Fruit fly (Drosophila melanogaster): Measurements from ENCODE around the gene CG15262.

CG15262 gene

DNA sequence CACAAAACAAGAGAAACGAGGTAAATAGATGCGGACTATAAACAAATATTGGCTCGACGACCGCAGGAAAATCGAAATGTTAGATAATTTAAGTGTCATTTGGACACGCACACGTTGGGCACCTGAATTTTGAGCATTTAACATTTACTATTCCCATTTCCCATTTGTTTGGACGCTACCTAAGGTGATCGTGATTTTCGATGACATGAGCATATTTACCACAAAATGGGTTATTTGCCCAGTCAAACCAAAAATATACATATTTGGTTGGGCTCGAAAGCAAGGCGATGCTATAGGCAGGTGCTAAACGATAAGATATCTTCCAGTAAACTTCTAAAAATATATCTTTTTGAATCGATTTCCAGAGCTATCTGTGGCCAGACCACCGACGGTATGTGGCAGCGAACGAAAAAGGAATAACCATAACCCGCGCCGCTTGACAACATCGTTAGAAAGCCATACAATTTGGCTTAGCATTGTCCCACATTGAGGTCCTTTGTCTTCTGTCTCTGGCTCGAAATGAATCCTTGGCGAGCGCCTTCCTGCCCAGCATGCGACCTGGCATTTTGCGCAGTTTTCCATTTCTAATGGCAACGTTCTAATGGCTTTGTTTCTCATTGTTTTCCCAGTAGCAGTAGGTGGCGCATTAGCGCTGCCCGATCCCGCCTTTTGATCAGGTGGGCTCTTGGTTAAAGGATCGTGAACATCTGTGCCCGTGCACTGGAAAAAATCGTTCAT lies 26.7 kb downstream of the CG15262 start:
- no peak for TF ChIP-seq CG7101 (tag; optimal IDR thresholded peaks at IDR 0.05)
- no peak for TF ChIP-seq kay (GFP tag; ENCODE audit: borderline replicate concordance)
- no peak for TF ChIP-seq bab1 (GFP tag; optimal IDR thresholded peaks at IDR 0.05)
- no peak for TF ChIP-seq cnc (optimal IDR thresholded peaks at IDR 0.05)
- no peak for TF ChIP-seq Clk (GFP tag; optimal IDR thresholded peaks at IDR 0.05)
- TF ChIP-seq CG7045 (GFP tag; optimal IDR thresholded peaks at IDR 0.05), result no peak
- TF ChIP-seq Hr96 (GFP tag; optimal IDR thresholded peaks at IDR 0.05), result no peak
- TF ChIP-seq CG12768 (GFP tag; optimal IDR thresholded peaks at IDR 0.05), result no peak
- TF ChIP-seq CG11617 (GFP tag; optimal IDR thresholded peaks at IDR 0.05), result no peak
- no peak for TF ChIP-seq ovo (GFP tag; optimal IDR thresholded peaks at IDR 0.05)
- TF ChIP-seq tj (GFP tag; optimal IDR thresholded peaks at IDR 0.05), result no peak
- TF ChIP-seq cic (GFP tag; optimal IDR thresholded peaks at IDR 0.05), result no peak
- TF ChIP-seq pad (GFP tag; optimal IDR thresholded peaks at IDR 0.05), result no peak
- no peak for TF ChIP-seq CG33017 (tag; optimal IDR thresholded peaks at IDR 0.05)

DNA sequence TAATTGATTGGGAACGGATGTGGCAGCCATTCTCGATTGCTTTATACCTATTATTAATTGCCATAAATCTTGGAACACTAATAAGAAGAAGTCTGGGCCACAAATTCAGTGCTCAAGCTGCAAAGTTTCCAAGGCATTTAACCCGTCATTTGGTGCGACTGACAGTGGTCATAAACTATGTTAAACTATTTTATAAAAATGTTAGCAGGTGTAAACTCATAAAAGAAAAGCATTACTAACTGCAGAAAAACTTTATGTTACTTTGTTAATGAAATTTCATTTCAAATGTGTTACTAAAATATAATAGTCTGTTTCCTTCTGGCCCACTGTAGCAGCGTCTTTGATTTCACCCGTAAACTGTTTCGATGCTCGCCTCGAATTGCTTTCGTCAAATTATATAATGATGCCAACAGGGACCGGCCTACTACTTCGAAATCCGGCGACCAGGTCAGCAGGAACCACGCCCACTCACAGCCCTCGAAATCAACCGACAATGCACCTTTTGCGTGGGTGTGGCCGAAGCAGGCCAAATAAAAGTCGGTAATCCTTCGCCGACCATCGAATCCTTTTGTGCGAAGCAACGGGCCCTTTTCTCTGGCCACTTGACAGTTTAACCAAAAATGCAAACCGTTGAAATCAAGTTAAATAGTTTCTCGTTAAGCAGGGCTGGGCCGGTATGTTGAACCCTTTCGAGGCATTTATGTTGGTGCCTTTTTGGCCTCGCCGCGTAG lies 28.1 kb downstream of the CG15262 start:
- TF ChIP-seq CG7045 (GFP tag; optimal IDR thresholded peaks at IDR 0.05), result no peak
- no peak for TF ChIP-seq CG33017 (tag; optimal IDR thresholded peaks at IDR 0.05)
- TF ChIP-seq CG14711 (tag; optimal IDR thresholded peaks at IDR 0.05), result no peak
- TF ChIP-seq CG1620 (GFP tag; optimal IDR thresholded peaks at IDR 0.05), result no peak
- no peak for TF ChIP-seq kay (GFP tag; ENCODE audit: borderline replicate concordance)
- no peak for TF ChIP-seq CG12768 (GFP tag; optimal IDR thresholded peaks at IDR 0.05)
- TF ChIP-seq toe (GFP tag; optimal IDR thresholded peaks at IDR 0.05), result no peak
- no peak for TF ChIP-seq Hr96 (GFP tag; optimal IDR thresholded peaks at IDR 0.05)
- TF ChIP-seq ovo (GFP tag; optimal IDR thresholded peaks at IDR 0.05), result no peak
- no peak for TF ChIP-seq cic (GFP tag; optimal IDR thresholded peaks at IDR 0.05)
- no peak for TF ChIP-seq CG5204 (GFP tag; optimal IDR thresholded peaks at IDR 0.05)
- TF ChIP-seq CG11617 (GFP tag; optimal IDR thresholded peaks at IDR 0.05), result no peak
- TF ChIP-seq Crg-1 (GFP tag; optimal IDR thresholded peaks at IDR 0.05), result no peak
- no peak for TF ChIP-seq bab1 (GFP tag; optimal IDR thresholded peaks at IDR 0.05)
- no peak for TF ChIP-seq Mnt (GFP tag; optimal IDR thresholded peaks at IDR 0.05)
- no peak for TF ChIP-seq tj (GFP tag; optimal IDR thresholded peaks at IDR 0.05)
- no peak for TF ChIP-seq Clk (GFP tag; optimal IDR thresholded peaks at IDR 0.05)

DNA sequence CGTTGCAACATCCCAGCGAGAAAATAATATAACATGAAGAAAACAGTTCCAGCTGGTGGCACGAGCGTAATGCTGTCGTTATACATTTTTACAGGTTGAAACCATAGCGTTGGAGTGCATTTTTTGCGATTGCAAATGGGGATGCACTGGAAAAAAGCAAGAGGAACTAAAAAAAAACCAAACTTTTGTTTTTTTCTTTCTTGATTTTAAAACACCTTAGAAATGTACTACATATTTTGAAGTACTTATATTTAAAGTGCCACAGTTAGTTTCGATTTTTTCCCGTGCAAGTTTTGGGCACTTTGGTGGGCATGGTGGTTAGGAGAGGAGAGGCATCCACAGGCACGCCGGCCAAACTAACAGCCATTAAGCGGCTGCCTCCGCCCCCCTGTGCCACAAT lies 30.4 kb downstream of the CG15262 start:
- TF ChIP-seq Crg-1 (GFP tag; optimal IDR thresholded peaks at IDR 0.05), result no peak

DNA sequence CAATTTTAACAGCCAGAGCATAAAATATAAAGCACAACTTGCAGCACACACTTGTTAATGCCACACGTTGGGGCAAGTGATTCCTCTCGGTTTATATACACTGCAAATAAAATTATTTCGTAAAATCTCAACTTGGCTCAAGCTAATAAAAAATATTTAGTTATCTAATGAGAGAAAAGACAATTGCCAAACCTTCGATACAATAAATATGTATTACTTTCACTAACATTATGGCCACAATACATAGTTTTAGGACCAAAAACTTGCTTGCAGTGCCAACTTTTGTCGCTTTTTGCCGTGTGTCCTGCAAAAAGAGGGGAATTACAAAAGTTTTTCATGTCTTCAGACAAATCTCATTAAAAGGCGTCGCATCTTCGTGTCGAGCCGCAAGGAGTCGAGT lies 31.8 kb downstream of the CG15262 start:
- TF ChIP-seq pad (GFP tag; optimal IDR thresholded peaks at IDR 0.05) (no peak), Hr96 (GFP tag; optimal IDR thresholded peaks at IDR 0.05) (no peak), kay (GFP tag; ENCODE audit: borderline replicate concordance) (no peak), CG1620 (GFP tag; optimal IDR thresholded peaks at IDR 0.05) (no peak), CG5204 (GFP tag; optimal IDR thresholded peaks at IDR 0.05) (no peak), tj (GFP tag; optimal IDR thresholded peaks at IDR 0.05) (no peak), CG12768 (GFP tag; optimal IDR thresholded peaks at IDR 0.05) (no peak), CG11617 (GFP tag; optimal IDR thresholded peaks at IDR 0.05) (no peak), CG7101 (tag; optimal IDR thresholded peaks at IDR 0.05) (no peak), CG7045 (GFP tag; optimal IDR thresholded peaks at IDR 0.05) (no peak), cnc (optimal IDR thresholded peaks at IDR 0.05) (no peak), Clk (GFP tag; optimal IDR thresholded peaks at IDR 0.05) (no peak)

DNA sequence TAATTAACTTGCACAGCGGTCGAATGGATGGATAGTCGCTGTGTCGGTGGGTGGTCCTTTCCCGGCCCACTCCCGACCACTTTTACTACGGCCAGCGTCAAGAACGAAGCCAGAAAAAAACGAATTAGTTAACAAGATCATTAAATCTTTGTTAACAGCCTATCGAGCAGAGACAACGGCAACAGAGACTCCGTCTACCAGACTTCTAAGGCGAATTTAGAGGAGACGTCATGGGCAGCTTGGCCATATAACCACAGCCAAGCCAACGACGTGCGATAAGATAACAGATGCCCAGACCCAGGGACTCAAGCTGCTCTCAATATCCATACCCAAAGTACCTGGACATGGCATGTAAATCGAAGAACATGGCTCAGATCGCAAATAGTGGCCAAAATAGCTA lies 33.0 kb downstream of the CG15262 start:
- TF ChIP-seq CG7101 (tag; optimal IDR thresholded peaks at IDR 0.05), result no peak

DNA sequence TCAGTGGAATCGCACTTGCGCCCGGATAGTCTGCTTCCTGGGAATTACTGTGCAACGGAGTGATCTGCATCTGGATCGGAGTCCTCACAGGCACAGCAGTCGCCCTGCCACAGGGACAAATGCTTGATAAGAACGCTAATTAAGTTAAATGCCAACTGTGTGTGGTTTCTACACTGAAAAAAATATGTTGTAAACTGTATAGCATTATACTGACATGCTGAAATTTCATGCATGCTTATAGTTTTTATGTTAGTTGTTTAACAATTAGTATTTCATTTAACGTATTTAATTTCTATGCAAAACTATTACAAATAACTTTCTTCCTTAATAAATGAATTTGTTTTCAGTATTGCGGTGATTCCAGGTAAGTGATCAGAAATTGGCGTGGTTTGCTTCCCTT lies 33.7 kb downstream of the CG15262 start:
- no peak for TF ChIP-seq CG14711 (tag; optimal IDR thresholded peaks at IDR 0.05)
- TF ChIP-seq CG5204 (GFP tag; optimal IDR thresholded peaks at IDR 0.05), result no peak
- TF ChIP-seq CG11617 (GFP tag; optimal IDR thresholded peaks at IDR 0.05), result no peak
- TF ChIP-seq CG7101 (tag; optimal IDR thresholded peaks at IDR 0.05), result no peak
- TF ChIP-seq cic (GFP tag; optimal IDR thresholded peaks at IDR 0.05), result no peak
- TF ChIP-seq ovo (GFP tag; optimal IDR thresholded peaks at IDR 0.05), result no peak
- no peak for TF ChIP-seq CG7045 (GFP tag; optimal IDR thresholded peaks at IDR 0.05)
- no peak for TF ChIP-seq Clk (GFP tag; optimal IDR thresholded peaks at IDR 0.05)
- TF ChIP-seq pad (GFP tag; optimal IDR thresholded peaks at IDR 0.05), result no peak
- no peak for TF ChIP-seq bab1 (GFP tag; optimal IDR thresholded peaks at IDR 0.05)
- TF ChIP-seq kay (GFP tag; ENCODE audit: borderline replicate concordance), result no peak
- no peak for TF ChIP-seq Hr96 (GFP tag; optimal IDR thresholded peaks at IDR 0.05)
- TF ChIP-seq tj (GFP tag; optimal IDR thresholded peaks at IDR 0.05), result no peak
- TF ChIP-seq CG33017 (tag; optimal IDR thresholded peaks at IDR 0.05), result no peak
- no peak for TF ChIP-seq toe (GFP tag; optimal IDR thresholded peaks at IDR 0.05)
- no peak for TF ChIP-seq Crg-1 (GFP tag; optimal IDR thresholded peaks at IDR 0.05)

DNA sequence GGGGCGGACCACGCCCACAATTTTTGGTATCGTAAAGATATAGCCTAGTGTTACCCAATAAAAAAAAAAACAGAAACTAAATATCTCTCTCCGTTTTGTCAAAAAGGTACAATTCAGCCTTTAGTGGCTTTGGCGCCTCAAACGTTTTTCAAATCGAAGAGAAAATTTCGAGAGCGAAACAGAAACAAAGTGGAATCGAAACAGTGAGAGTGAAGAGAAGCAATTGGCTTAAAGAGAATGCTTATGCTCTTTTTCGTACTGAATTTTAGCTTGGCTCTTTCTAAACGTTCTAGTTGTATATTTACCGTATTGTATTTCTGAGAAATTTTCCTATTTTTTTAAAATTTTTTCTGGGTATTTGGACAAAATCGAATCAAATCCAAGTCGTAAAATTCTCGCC lies 35.0 kb downstream of the CG15262 start:
- TF ChIP-seq CG7101 (tag; optimal IDR thresholded peaks at IDR 0.05) (no peak), Mnt (GFP tag; optimal IDR thresholded peaks at IDR 0.05) (no peak), Clk (GFP tag; optimal IDR thresholded peaks at IDR 0.05) (no peak), CG33017 (tag; optimal IDR thresholded peaks at IDR 0.05) (no peak), Hr96 (GFP tag; optimal IDR thresholded peaks at IDR 0.05) (no peak), CG14711 (tag; optimal IDR thresholded peaks at IDR 0.05) (no peak), CG7045 (GFP tag; optimal IDR thresholded peaks at IDR 0.05) (no peak)
